Fruit fly (Drosophila melanogaster) whole organism, embryonic: ENCODE results near the gene CG5171.

Experiments used
- Ada2b ChIP-seq: fragments of 200-800 bp; sonication (Bioruptor generic); IDR thresholded peaks from 2 replicates; pipeline ENCODE4 v1.3.6; 2022; ENCODE audit warnings: missing biosample characterization, missing genetic modification characterization
- CG10147 ChIP-seq: fragments of 200-800 bp; sonication (Bioruptor generic); optimal IDR thresholded peaks from 2 replicates; lab custom pipeline; 2019; ENCODE audit warnings: missing biosample characterization, mild to moderate bottlenecking, missing genetic modification characterization, moderate library complexity
- CG1024 ChIP-seq: fragments of 200-800 bp; sonication (Bioruptor generic); IDR thresholded peaks from 2 replicates; pipeline ENCODE4 v1.3.6; 2022; ENCODE audit warnings: missing biosample characterization, missing genetic modification characterization
- CG10267 ChIP-seq: fragments of 200-800 bp; sonication (Bioruptor generic); optimal IDR thresholded peaks from 2 replicates; lab custom pipeline; 2018; ENCODE audit warnings: missing biosample characterization, mild to moderate bottlenecking, missing genetic modification characterization, moderate library complexity
- CG10274 ChIP-seq: fragments of 200-800 bp; sonication (Bioruptor generic); optimal IDR thresholded peaks from 3 replicates; lab custom pipeline; 2017; ENCODE audit warnings: missing biosample characterization, mild to moderate bottlenecking, missing genetic modification characterization
- CG10366 ChIP-seq: fragments of 200-800 bp; sonication (Bioruptor generic); IDR thresholded peaks from 2 replicates; pipeline ENCODE4 v1.3.6; 2022; ENCODE audit warnings: missing biosample characterization, missing genetic modification characterization
- CG10565 ChIP-seq: fragments of 200-800 bp; sonication (Bioruptor generic); optimal IDR thresholded peaks from 3 replicates; lab custom pipeline; 2016; ENCODE audit warnings: missing biosample characterization, mild to moderate bottlenecking, missing genetic modification characterization
- CG11247 ChIP-seq: fragments of 200-800 bp; sonication (Bioruptor generic); IDR thresholded peaks from 2 replicates; pipeline ENCODE4 v1.3.6; 2022; ENCODE audit warnings: missing biosample characterization, missing genetic modification characterization
- CG11504 ChIP-seq: fragments of 200-800 bp; sonication (Bioruptor generic); optimal IDR thresholded peaks from 3 replicates; lab custom pipeline; 2019; ENCODE audit warnings: missing biosample characterization, mild to moderate bottlenecking, missing genetic modification characterization, moderate library complexity
- CG13296 ChIP-seq: fragments of 200-800 bp; sonication (Bioruptor generic); optimal IDR thresholded peaks from 3 replicates; lab custom pipeline; 2018; ENCODE audit warnings: missing biosample characterization, mild to moderate bottlenecking, missing genetic modification characterization
- CG15073 ChIP-seq: fragments of 200-800 bp; sonication (Bioruptor generic); optimal IDR thresholded peaks from 2 replicates; lab custom pipeline; 2016; ENCODE audit warnings: missing biosample characterization, missing genetic modification characterization
- CG15696 ChIP-seq: fragments of 200-800 bp; sonication (Bioruptor generic); optimal IDR thresholded peaks from 2 replicates; lab custom pipeline; 2019; ENCODE audit warnings: missing biosample characterization, mild to moderate bottlenecking, missing genetic modification characterization, moderate library complexity
- CG1603 ChIP-seq: fragments of 200-800 bp; sonication (Bioruptor generic); optimal IDR thresholded peaks from 2 replicates; lab custom pipeline; 2019; ENCODE audit warnings: missing biosample characterization, mild to moderate bottlenecking, missing genetic modification characterization, moderate library complexity
- CG32772 ChIP-seq: fragments of 200-800 bp; sonication (Bioruptor generic); IDR thresholded peaks from 2 replicates; pipeline ENCODE4 v1.3.6; 2022; ENCODE audit warnings: missing biosample characterization, missing genetic modification characterization
- CG34376 ChIP-seq: fragments of 200-800 bp; sonication (Bioruptor generic); optimal IDR thresholded peaks from 2 replicates; lab custom pipeline; 2018; ENCODE audit warnings: missing biosample characterization, mild to moderate bottlenecking, missing genetic modification characterization
- CG4360 ChIP-seq: fragments of 200-800 bp; sonication (Bioruptor generic); IDR thresholded peaks from 2 replicates; pipeline ENCODE4 v1.3.6; 2022; ENCODE audit warnings: missing biosample characterization, missing genetic modification characterization
- CG43689 ChIP-seq: fragments of 200-800 bp; sonication (Bioruptor generic); IDR thresholded peaks from 2 replicates; pipeline ENCODE4 v1.3.6; 2022; ENCODE audit warnings: missing biosample characterization, missing genetic modification characterization
- CG5245 ChIP-seq: fragments of 200-800 bp; sonication (Bioruptor generic); optimal IDR thresholded peaks from 3 replicates; lab custom pipeline; 2016; ENCODE audit warnings: missing biosample characterization, missing genetic modification characterization
- CG7987 ChIP-seq: fragments of 200-800 bp; sonication (Bioruptor generic); optimal IDR thresholded peaks from 2 replicates; lab custom pipeline; 2018; ENCODE audit warnings: missing biosample characterization, mild to moderate bottlenecking, missing genetic modification characterization, moderate library complexity
- CG8924 ChIP-seq: fragments of 200-800 bp; optimal IDR thresholded peaks from 3 replicates; lab custom pipeline; 2019; ENCODE audit warnings: missing biosample characterization, mild to moderate bottlenecking, missing genetic modification characterization, moderate library complexity
- CG9817 ChIP-seq: fragments of 200-800 bp; sonication (Bioruptor generic); optimal IDR thresholded peaks from 2 replicates; lab custom pipeline; 2018; ENCODE audit warnings: missing biosample characterization, mild to moderate bottlenecking, missing genetic modification characterization, moderate library complexity
- Dbx ChIP-seq: fragments of 200-800 bp; sonication (Bioruptor generic); IDR thresholded peaks from 3 replicates; pipeline ENCODE4 v1.3.6; 2022; ENCODE audit warnings: missing biosample characterization, missing genetic modification characterization
- Fer1 ChIP-seq: fragments of 200-800 bp; sonication (Bioruptor generic); optimal IDR thresholded peaks from 2 replicates; lab custom pipeline; 2017; ENCODE audit warnings: missing biosample characterization, mild to moderate bottlenecking, missing genetic modification characterization
- Gug ChIP-seq: fragments of 200-800 bp; sonication (Bioruptor generic); IDR thresholded peaks from 4 replicates; pipeline ENCODE4 v1.3.6; 2022; ENCODE audit warnings: missing biosample characterization, missing genetic modification characterization
- HHEX ChIP-seq: fragments of 200-800 bp; sonication (Bioruptor generic); optimal IDR thresholded peaks from 3 replicates; lab custom pipeline; 2017; ENCODE audit warnings: missing biosample characterization, mild to moderate bottlenecking, missing genetic modification characterization, missing genetic modification reagents
- Hr51 ChIP-seq, 2 experiments: fragments of 200-800 bp; sonication (Bioruptor generic); optimal IDR thresholded peaks; 2 replicates in 1 of 2; 3 replicates in 1 of 2; lab custom pipeline; 2016 to 2018; ENCODE audit warnings: missing biosample characterization in 2 of 2, missing genetic modification characterization in 2 of 2, mild to moderate bottlenecking in 1 of 2, moderate library complexity in 1 of 2
- Kr ChIP-seq: fragments of 200-800 bp; sonication (Bioruptor generic); optimal IDR thresholded peaks from 2 replicates; lab custom pipeline; 2017; ENCODE audit warnings: missing biosample characterization, mild to moderate bottlenecking, missing genetic modification characterization
- Meics ChIP-seq: fragments of 200-800 bp; sonication (Bioruptor generic); optimal IDR thresholded peaks from 2 replicates; lab custom pipeline; 2017; ENCODE audit warnings: missing biosample characterization, mild to moderate bottlenecking, missing genetic modification characterization
- NfI ChIP-seq: fragments of 200-800 bp; sonication (Bioruptor generic); optimal IDR thresholded peaks from 3 replicates; lab custom pipeline; 2018; ENCODE audit warnings: missing biosample characterization, mild to moderate bottlenecking, missing genetic modification characterization, moderate library complexity
- Rfx ChIP-seq: fragments of 200-800 bp; sonication (Bioruptor generic); IDR thresholded peaks from 2 replicates; pipeline ENCODE4 v1.3.6; 2022; ENCODE audit warnings: missing biosample characterization, missing genetic modification characterization
- al ChIP-seq: fragments of 200-800 bp; sonication (Bioruptor generic); IDR thresholded peaks from 2 replicates; pipeline ENCODE4 v1.3.6; 2022; ENCODE audit warnings: missing biosample characterization, missing genetic modification characterization
- amos ChIP-seq: fragments of 200-800 bp; sonication (Bioruptor generic); IDR thresholded peaks from 2 replicates; pipeline ENCODE4 v1.3.6; 2022; ENCODE audit warnings: missing biosample characterization, missing genetic modification characterization; ENCODE audit not compliant: partially characterized antibody
- chm ChIP-seq: fragments of 200-800 bp; sonication (Bioruptor generic); IDR thresholded peaks from 2 replicates; pipeline ENCODE4 v1.3.6; 2022; ENCODE audit warnings: missing biosample characterization, missing genetic modification characterization
- crc ChIP-seq: fragments of 200-800 bp; sonication (Bioruptor generic); optimal IDR thresholded peaks from 2 replicates; lab custom pipeline; 2016; ENCODE audit warnings: missing biosample characterization, missing genetic modification characterization
- disco-r ChIP-seq: fragments of 200-800 bp; sonication (Bioruptor generic); optimal IDR thresholded peaks from 2 replicates; lab custom pipeline; 2016; ENCODE audit warnings: missing biosample characterization, missing genetic modification characterization
- dm ChIP-seq: fragments of 200-800 bp; sonication (Bioruptor generic); optimal IDR thresholded peaks from 3 replicates; lab custom pipeline; 2016; ENCODE audit warnings: missing biosample characterization, missing genetic modification characterization
- dmrt99B ChIP-seq: fragments of 200-800 bp; sonication (Bioruptor generic); optimal IDR thresholded peaks from 2 replicates; lab custom pipeline; 2018; ENCODE audit warnings: missing biosample characterization, mild to moderate bottlenecking, missing genetic modification characterization, moderate library complexity
- esg ChIP-seq: fragments of 200-800 bp; sonication (Bioruptor generic); conservative IDR thresholded peaks from 2 replicates; pipeline ENCODE4 v1.3.6; 2022; ENCODE audit warnings: missing biosample characterization, missing genetic modification characterization
- exex ChIP-seq: fragments of 200-800 bp; sonication (Bioruptor generic); optimal IDR thresholded peaks from 4 replicates; lab custom pipeline; 2018; ENCODE audit warnings: missing biosample characterization, mild to moderate bottlenecking, missing genetic modification characterization, moderate library complexity
- fd3F ChIP-seq: fragments of 200-800 bp; sonication (Bioruptor generic); optimal IDR thresholded peaks from 2 replicates; lab custom pipeline; 2018; ENCODE audit warnings: missing biosample characterization, mild to moderate bottlenecking, missing genetic modification characterization, moderate library complexity
- grn ChIP-seq: fragments of 200-800 bp; sonication (Bioruptor generic); optimal IDR thresholded peaks from 3 replicates; lab custom pipeline; 2017; ENCODE audit warnings: missing biosample characterization, missing genetic modification characterization
- nau ChIP-seq: fragments of 200-800 bp; sonication (Bioruptor generic); optimal IDR thresholded peaks from 3 replicates; lab custom pipeline; 2017; ENCODE audit warnings: missing biosample characterization, mild to moderate bottlenecking, missing genetic modification characterization, missing genetic modification reagents
- repo ChIP-seq: fragments of 200-800 bp; sonication (Bioruptor generic); optimal IDR thresholded peaks from 2 replicates; lab custom pipeline; 2016; ENCODE audit warnings: missing biosample characterization, missing genetic modification characterization
- row ChIP-seq: fragments of 200-800 bp; sonication (Bioruptor generic); IDR thresholded peaks from 3 replicates; pipeline ENCODE4 v1.3.6; 2022; ENCODE audit warnings: missing biosample characterization, missing genetic modification characterization
- sd ChIP-seq: fragments of 200-800 bp; sonication (Bioruptor generic); optimal IDR thresholded peaks from 3 replicates; lab custom pipeline; 2018; ENCODE audit warnings: missing biosample characterization, mild to moderate bottlenecking, missing genetic modification characterization, moderate library complexity
- slou ChIP-seq: fragments of 200-800 bp; sonication (Bioruptor generic); optimal IDR thresholded peaks from 3 replicates; lab custom pipeline; 2016; ENCODE audit warnings: missing biosample characterization, missing genetic modification characterization
- sr ChIP-seq: fragments of 200-800 bp; sonication (Bioruptor generic); IDR thresholded peaks from 3 replicates; pipeline ENCODE4 v1.3.6; 2022; ENCODE audit warnings: missing biosample characterization, missing genetic modification characterization
- sug ChIP-seq: fragments of 200-800 bp; optimal IDR thresholded peaks from 2 replicates; lab custom pipeline; 2019; ENCODE audit warnings: missing biosample characterization, mild to moderate bottlenecking, missing genetic modification characterization, moderate library complexity
- unc-4 ChIP-seq: fragments of 200-800 bp; sonication (Bioruptor generic); IDR thresholded peaks from 2 replicates; pipeline ENCODE4 v1.3.6; 2022; ENCODE audit warnings: missing biosample characterization, missing genetic modification characterization; ENCODE audit not compliant: partially characterized antibody
- vfl ChIP-seq: fragments of 200-800 bp; sonication (Bioruptor generic); optimal IDR thresholded peaks from 2 replicates; lab custom pipeline; 2016; ENCODE audit warnings: missing biosample characterization, missing genetic modification characterization
- wek ChIP-seq: fragments of 200-800 bp; sonication (Bioruptor generic); optimal IDR thresholded peaks from 3 replicates; lab custom pipeline; 2018; ENCODE audit warnings: missing biosample characterization, mild to moderate bottlenecking, missing genetic modification characterization, moderate library complexity

The CG5171 gene

dm6 chr2L:7434737-7435356, 33.7 kb downstream of the CG5171 start (continued):
- TF ChIP-seq disco-r (GFP tag; lab: Kevin White, UChicago), result no peak
- peak; percentile 48; the same call in 1 of the 2 replicates for TF ChIP-seq CG1024 (GFP tag; lab: Robert Waterston, UW)
- TF ChIP-seq al (GFP tag; lab: Robert Waterston, UW), result peak; percentile 51
- no peak for TF ChIP-seq nau
- peak; percentile 40 for TF ChIP-seq CG32772 (GFP tag; lab: Robert Waterston, UW)
- no peak for TF ChIP-seq Kr (GFP tag; lab: Kevin White, UChicago)
- TF ChIP-seq Meics, result peak; percentile 53
- no peak for TF ChIP-seq CG15073 (GFP tag; lab: Kevin White, UChicago)
- TF ChIP-seq CG10147, result no peak
- peak; percentile 60; the same call in 1 of the 2 replicates for TF ChIP-seq CG11247 (GFP tag; lab: Robert Waterston, UW)
- TF ChIP-seq CG11504 (tag; lab: Kevin White, UChicago), result peak; percentile 56
- TF ChIP-seq CG4360 (GFP tag; lab: Robert Waterston, UW), result no peak
- peak; percentile 33; the same call in 1 of the 2 replicates for TF ChIP-seq esg (GFP tag; lab: Robert Waterston, UW)
- TF ChIP-seq Gug (GFP tag; lab: Robert Waterston, UW), result no peak; the same call in 3 of the 4 replicates
- peak; percentile 73 for TF ChIP-seq Rfx (GFP tag; lab: Robert Waterston, UW)
- TF ChIP-seq fd3F (GFP tag; lab: Kevin White, UChicago), result peak; percentile 25
- TF ChIP-seq amos (GFP tag; lab: Robert Waterston, UW), result no peak
- peak; percentile 14; the same call in 1 of the 2 replicates for TF ChIP-seq CG10366
- peak; percentile 61 for TF ChIP-seq CG8924 (tag; lab: Kevin White, UChicago)
- TF ChIP-seq wek (GFP tag; lab: Kevin White, UChicago), result no peak
- TF ChIP-seq row (GFP tag; lab: Robert Waterston, UW), result peak; percentile 82
- no peak for TF ChIP-seq CG9817 (tag; lab: Kevin White, UChicago)
- TF ChIP-seq Hr51 (GFP tag; optimal IDR thresholded peaks at IDR 0.05; lab: Kevin White, UChicago), result peak in 1 of 2 experiments; percentile 28
- TF ChIP-seq CG1603 (tag; lab: Kevin White, UChicago), result no peak
- peak; percentile 8 for TF ChIP-seq CG10267 (tag; lab: Kevin White, UChicago)
- no peak for TF ChIP-seq HHEX (GFP tag; lab: Kevin White, UChicago)
- peak; percentile 50 for TF ChIP-seq Ada2b (GFP tag; lab: Robert Waterston, UW)
- peak; percentile 41 for TF ChIP-seq CG13296 (GFP tag; lab: Kevin White, UChicago)
- TF ChIP-seq CG10274, result no peak
- peak; percentile 43 for TF ChIP-seq Fer1
- no peak for TF ChIP-seq CG10565 (GFP tag; lab: Kevin White, UChicago)

- TF ChIP-seq CG5245 (GFP tag; lab: Kevin White, UChicago) (no peak), crc (no peak), slou (no peak), sug (tag; lab: Kevin White, UChicago) (peak; percentile 96), CG34376 (GFP tag; lab: Kevin White, UChicago) (peak; percentile 52), dmrt99B (tag; lab: Kevin White, UChicago) (no peak), CG43689 (GFP tag; lab: Robert Waterston, UW) (no peak), chm (GFP tag; lab: Robert Waterston, UW) (no peak), vfl (no peak), grn (GFP tag; lab: Kevin White, UChicago) (peak; percentile 56), CG7987 (GFP tag; lab: Kevin White, UChicago) (no peak), sd (tag; lab: Kevin White, UChicago) (peak; percentile 8), NfI (GFP tag; lab: Kevin White, UChicago) (no peak), exex (peak; percentile 85), CG15696 (tag; lab: Kevin White, UChicago) (no peak), repo (GFP tag; lab: Kevin White, UChicago) (no peak), unc-4 (no peak), sr (no peak), Dbx (GFP tag; lab: Robert Waterston, UW) (no peak), dm (GFP tag; lab: Kevin White, UChicago) (no peak)
Observed at dm6 chr2L:7435475-7435874, 34.3 kb downstream of the CG5171 start.
